Fruit fly (Drosophila melanogaster) whole organism, embryonic: ENCODE measurements around the gene CG17027.
A peak's percentile ranks its signal among the peaks of the same experiment; 100 is the strongest.

Experiments used
- Adf1 ChIP-seq: fragments of 200-800 bp; sonication (Bioruptor generic); IDR thresholded peaks from 2 replicates; pipeline ENCODE4 v1.3.6; 2022; ENCODE audit warnings: missing biosample characterization, missing genetic modification characterization
- Antp ChIP-seq: fragments of 200-800 bp; sonication (Bioruptor generic); optimal IDR thresholded peaks from 3 replicates; lab custom pipeline; 2016; ENCODE audit warnings: missing biosample characterization, missing genetic modification characterization
- CG10209 ChIP-seq: fragments of 200-800 bp; sonication (Bioruptor generic); optimal IDR thresholded peaks from 3 replicates; lab custom pipeline; 2017; ENCODE audit warnings: missing biosample characterization, mild to moderate bottlenecking, missing genetic modification characterization, missing genetic modification reagents
- CG1024 ChIP-seq: fragments of 200-800 bp; sonication (Bioruptor generic); IDR thresholded peaks from 2 replicates; pipeline ENCODE4 v1.3.6; 2022; ENCODE audit warnings: missing biosample characterization, missing genetic modification characterization
- CG10565 ChIP-seq: fragments of 200-800 bp; sonication (Bioruptor generic); optimal IDR thresholded peaks from 3 replicates; lab custom pipeline; 2016; ENCODE audit warnings: missing biosample characterization, mild to moderate bottlenecking, missing genetic modification characterization
- CG11696 ChIP-seq: fragments of 200-800 bp; sonication (Bioruptor generic); IDR thresholded peaks from 2 replicates; pipeline ENCODE4 v1.3.6; 2022; ENCODE audit warnings: missing biosample characterization, missing genetic modification characterization
- CG13123 ChIP-seq: fragments of 200-800 bp; sonication (Bioruptor generic); optimal IDR thresholded peaks from 2 replicates; lab custom pipeline; 2016; ENCODE audit warnings: missing biosample characterization, missing genetic modification characterization
- CG15269 ChIP-seq: fragments of 200-800 bp; sonication (Bioruptor generic); optimal IDR thresholded peaks from 2 replicates; lab custom pipeline; 2018; ENCODE audit warnings: missing biosample characterization, mild to moderate bottlenecking, missing genetic modification characterization, moderate library complexity
- CG15601 ChIP-seq: fragments of 200-800 bp; sonication (Bioruptor generic); optimal IDR thresholded peaks from 3 replicates; lab custom pipeline; 2019; ENCODE audit warnings: missing biosample characterization, mild to moderate bottlenecking, missing genetic modification characterization, moderate library complexity
- CG17328 ChIP-seq: fragments of 200-800 bp; sonication (Bioruptor generic); IDR thresholded peaks from 2 replicates; pipeline ENCODE4 v1.3.6; 2022; ENCODE audit warnings: missing biosample characterization, missing genetic modification characterization
- CG2875 ChIP-seq: fragments of 200-800 bp; sonication (Bioruptor generic); optimal IDR thresholded peaks from 2 replicates; lab custom pipeline; 2017; ENCODE audit warnings: missing biosample characterization, mild to moderate bottlenecking, missing genetic modification characterization, missing genetic modification reagents
- CG30403 ChIP-seq: fragments of 200-800 bp; sonication (Bioruptor generic); optimal IDR thresholded peaks from 3 replicates; lab custom pipeline; 2016; ENCODE audit warnings: missing biosample characterization, missing genetic modification characterization
- CG5180 ChIP-seq: fragments of 200-800 bp; sonication (Bioruptor generic); optimal IDR thresholded peaks from 3 replicates; lab custom pipeline; 2017; ENCODE audit warnings: missing biosample characterization, missing genetic modification characterization, mild to moderate bottlenecking, moderate library complexity, missing genetic modification reagents
- CG8089 ChIP-seq: fragments of 200-800 bp; sonication (Bioruptor generic); optimal IDR thresholded peaks from 3 replicates; lab custom pipeline; 2016; ENCODE audit warnings: missing biosample characterization, missing genetic modification characterization
- CG9215 ChIP-seq: fragments of 200-800 bp; sonication (Bioruptor generic); IDR thresholded peaks from 2 replicates; pipeline ENCODE4 v1.3.6; 2022; ENCODE audit warnings: missing biosample characterization, missing genetic modification characterization
- CkIIα-i1 ChIP-seq: fragments of 200-800 bp; sonication (Bioruptor generic); IDR thresholded peaks from 2 replicates; pipeline ENCODE4 v1.3.6; 2022; ENCODE audit warnings: missing biosample characterization, missing genetic modification characterization
- D19B ChIP-seq: fragments of 200-800 bp; sonication (Bioruptor generic); optimal IDR thresholded peaks from 2 replicates; lab custom pipeline; 2017; ENCODE audit warnings: missing biosample characterization, mild to moderate bottlenecking, missing genetic modification characterization
- Dip2 ChIP-seq: fragments of 200-800 bp; sonication (Bioruptor generic); IDR thresholded peaks from 2 replicates; pipeline ENCODE4 v1.3.6; 2022; ENCODE audit warnings: missing biosample characterization, missing genetic modification characterization
- Dll ChIP-seq: fragments of 200-800 bp; sonication (Bioruptor generic); IDR thresholded peaks from 4 replicates; pipeline ENCODE4 v1.3.6; 2022; ENCODE audit warnings: missing biosample characterization, missing genetic modification characterization; ENCODE audit not compliant: partially characterized antibody
- Drgx ChIP-seq: fragments of 200-800 bp; sonication (Bioruptor generic); IDR thresholded peaks from 2 replicates; pipeline ENCODE4 v1.3.6; 2022; ENCODE audit warnings: missing biosample characterization, missing genetic modification characterization
- Fer3 ChIP-seq: fragments of 200-800 bp; sonication (Bioruptor generic); optimal IDR thresholded peaks from 2 replicates; lab custom pipeline; 2018; ENCODE audit warnings: missing biosample characterization, mild to moderate bottlenecking, missing genetic modification characterization, moderate library complexity
- Gug ChIP-seq: fragments of 200-800 bp; sonication (Bioruptor generic); IDR thresholded peaks from 4 replicates; pipeline ENCODE4 v1.3.6; 2022; ENCODE audit warnings: missing biosample characterization, missing genetic modification characterization
- HLHmδ ChIP-seq: fragments of 200-800 bp; sonication (Bioruptor generic); optimal IDR thresholded peaks from 2 replicates; lab custom pipeline; 2018; ENCODE audit warnings: missing biosample characterization, mild to moderate bottlenecking, missing genetic modification characterization, moderate library complexity
- Hr51 ChIP-seq, 2 experiments: fragments of 200-800 bp; sonication (Bioruptor generic); optimal IDR thresholded peaks; 2 replicates in 1 of 2; 3 replicates in 1 of 2; lab custom pipeline; 2016 to 2018; ENCODE audit warnings: missing biosample characterization in 2 of 2, missing genetic modification characterization in 2 of 2, mild to moderate bottlenecking in 1 of 2, moderate library complexity in 1 of 2
- Max ChIP-seq: fragments of 200-800 bp; sonication (Bioruptor generic); optimal IDR thresholded peaks from 2 replicates; lab custom pipeline; 2016; ENCODE audit warnings: missing biosample characterization, mild to moderate bottlenecking, missing genetic modification characterization
- NC2β ChIP-seq: fragments of 200-800 bp; sonication (Bioruptor generic); optimal IDR thresholded peaks from 2 replicates; lab custom pipeline; 2016; ENCODE audit warnings: missing biosample characterization, missing genetic modification characterization
- Scr ChIP-seq: fragments of 200-800 bp; sonication (Bioruptor generic); IDR thresholded peaks from 2 replicates; pipeline ENCODE4 v1.3.6; 2022; ENCODE audit warnings: missing biosample characterization, missing genetic modification characterization; ENCODE audit not compliant: partially characterized antibody
- Sin3A ChIP-seq: fragments of >200 bp; optimal IDR thresholded peaks from 2 replicates; lab custom pipeline; 2018
- Sox102F ChIP-seq: fragments of 200-800 bp; sonication (Bioruptor generic); optimal IDR thresholded peaks from 2 replicates; lab custom pipeline; 2018; ENCODE audit warnings: missing biosample characterization, mild to moderate bottlenecking, missing genetic modification characterization, moderate library complexity
- abd-A ChIP-seq: fragments of 200-800 bp; sonication (Bioruptor generic); optimal IDR thresholded peaks from 3 replicates; lab custom pipeline; 2019; ENCODE audit warnings: missing biosample characterization, mild to moderate bottlenecking, missing genetic modification characterization, moderate library complexity
- al ChIP-seq: fragments of 200-800 bp; sonication (Bioruptor generic); IDR thresholded peaks from 2 replicates; pipeline ENCODE4 v1.3.6; 2022; ENCODE audit warnings: missing biosample characterization, missing genetic modification characterization
- aop ChIP-seq: fragments of 200-800 bp; sonication (Bioruptor generic); IDR thresholded peaks from 2 replicates; pipeline ENCODE4 v1.3.6; 2022; ENCODE audit warnings: missing biosample characterization, missing genetic modification characterization
- ase ChIP-seq: fragments of 200-800 bp; sonication (Bioruptor generic); IDR thresholded peaks from 3 replicates; pipeline ENCODE4 v1.3.6; 2022; ENCODE audit warnings: missing biosample characterization, missing genetic modification characterization
- corto ChIP-seq: fragments of 200-800 bp; sonication (Bioruptor generic); optimal IDR thresholded peaks from 2 replicates; lab custom pipeline; 2016; ENCODE audit warnings: missing biosample characterization, mild to moderate bottlenecking, missing genetic modification characterization, moderate library complexity
- crc ChIP-seq: fragments of 200-800 bp; sonication (Bioruptor generic); optimal IDR thresholded peaks from 2 replicates; lab custom pipeline; 2016; ENCODE audit warnings: missing biosample characterization, missing genetic modification characterization
- crol ChIP-seq: fragments of 200-800 bp; sonication (Bioruptor generic); IDR thresholded peaks from 2 replicates; pipeline ENCODE4 v1.3.6; 2022; ENCODE audit warnings: missing biosample characterization, missing genetic modification characterization
- eve ChIP-seq, 2 experiments: fragments of >200 bp; optimal IDR thresholded peaks; 2 replicates each; lab custom pipeline; 2017; ENCODE audit warnings: missing biosample characterization in 2 of 2, missing genetic modification characterization in 2 of 2
- ewg ChIP-seq: fragments of 200-800 bp; sonication (Bioruptor generic); optimal IDR thresholded peaks from 3 replicates; lab custom pipeline; 2017; ENCODE audit warnings: mild to moderate bottlenecking, missing biosample characterization, missing genetic modification reagents, missing genetic modification characterization
- exex ChIP-seq: fragments of 200-800 bp; sonication (Bioruptor generic); optimal IDR thresholded peaks from 4 replicates; lab custom pipeline; 2018; ENCODE audit warnings: missing biosample characterization, mild to moderate bottlenecking, missing genetic modification characterization, moderate library complexity
- nmo ChIP-seq: fragments of 200-800 bp; sonication (Bioruptor generic); optimal IDR thresholded peaks from 2 replicates; lab custom pipeline; 2018; ENCODE audit warnings: missing biosample characterization, mild to moderate bottlenecking, missing genetic modification characterization, moderate library complexity
- odd ChIP-seq: fragments of 200-800 bp; sonication (Bioruptor generic); optimal IDR thresholded peaks from 2 replicates; lab custom pipeline; 2017; ENCODE audit warnings: missing biosample characterization, mild to moderate bottlenecking, missing genetic modification characterization
- onecut ChIP-seq: fragments of 200-800 bp; sonication (Bioruptor generic); IDR thresholded peaks from 2 replicates; pipeline ENCODE4 v1.3.6; 2022; ENCODE audit warnings: missing biosample characterization, missing genetic modification characterization
- otp ChIP-seq: fragments of 200-800 bp; sonication (Bioruptor generic); IDR thresholded peaks from 3 replicates; pipeline ENCODE4, ENCODE4 v1.3.6; 2022; ENCODE audit warnings: missing biosample characterization, missing genetic modification characterization
- phol ChIP-seq: fragments of 200-800 bp; sonication (Bioruptor generic); optimal IDR thresholded peaks from 3 replicates; lab custom pipeline; 2018; ENCODE audit warnings: missing biosample characterization, mild to moderate bottlenecking, missing genetic modification characterization, moderate library complexity
- seq ChIP-seq: fragments of 200-800 bp; sonication (Bioruptor generic); IDR thresholded peaks from 2 replicates; pipeline ENCODE4 v1.3.6; 2022; ENCODE audit warnings: missing biosample characterization, missing genetic modification characterization
- shn ChIP-seq: fragments of 200-800 bp; sonication (Bioruptor generic); optimal IDR thresholded peaks from 3 replicates; lab custom pipeline; 2016; ENCODE audit warnings: missing biosample characterization, missing genetic modification characterization
- slou ChIP-seq: fragments of 200-800 bp; sonication (Bioruptor generic); optimal IDR thresholded peaks from 3 replicates; lab custom pipeline; 2016; ENCODE audit warnings: missing biosample characterization, missing genetic modification characterization
- stc ChIP-seq: fragments of 200-800 bp; sonication (Bioruptor generic); IDR thresholded peaks from 2 replicates; pipeline ENCODE4 v1.3.6; 2022; ENCODE audit warnings: missing biosample characterization, missing genetic modification characterization
- stwl ChIP-seq: fragments of 200-800 bp; sonication (Bioruptor generic); optimal IDR thresholded peaks from 3 replicates; lab custom pipeline; 2018; ENCODE audit warnings: missing biosample characterization, mild to moderate bottlenecking, missing genetic modification characterization, moderate library complexity
- tup ChIP-seq: fragments of 200-800 bp; sonication (Bioruptor generic); optimal IDR thresholded peaks from 2 replicates; lab custom pipeline; 2016; ENCODE audit warnings: missing biosample characterization, mild to moderate bottlenecking, missing genetic modification characterization, moderate library complexity
- zen2 ChIP-seq: fragments of 200-800 bp; sonication (Bioruptor generic); IDR thresholded peaks from 3 replicates; pipeline ENCODE4 v1.3.6; 2022; ENCODE audit warnings: missing biosample characterization, missing genetic modification characterization; ENCODE audit not compliant: partially characterized antibody

Gene CG17027

DNA sequence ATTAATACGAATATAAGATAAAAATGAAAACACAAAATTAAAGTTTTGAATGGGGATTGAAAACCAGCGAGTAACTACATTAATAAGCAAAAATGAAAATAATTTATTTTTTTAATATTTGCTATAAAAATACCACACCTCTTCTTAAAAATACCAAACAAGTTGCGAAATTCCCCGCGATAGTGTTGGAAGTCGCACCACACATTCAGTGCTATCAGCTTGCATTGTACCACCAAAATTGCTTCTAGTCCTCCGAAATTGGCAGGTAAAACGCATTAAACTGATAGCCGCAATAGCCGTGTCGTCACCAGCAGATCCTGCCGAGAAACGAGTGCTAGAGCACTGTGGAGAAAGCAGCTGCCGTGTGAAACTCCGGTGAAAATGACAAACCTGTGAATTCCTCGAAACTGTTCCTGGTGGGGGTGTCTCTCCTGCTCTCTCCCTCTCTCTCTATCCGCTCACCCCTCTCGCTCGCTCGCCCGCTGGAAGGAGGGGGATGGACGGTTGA is 8.2 kb downstream of the CG17027 start, which contains the start of gene Hip14 (continued):
- TF ChIP-seq ase = no peak
- TF ChIP-seq CG15269 (tag; lab: Kevin White, UChicago) = no peak
- no peak for TF ChIP-seq Dip2
- TF ChIP-seq odd (GFP tag; lab: Kevin White, UChicago) = no peak
- peak; percentile 91 for TF ChIP-seq crol (GFP tag; lab: Robert Waterston, UW)
- TF ChIP-seq CkIIα-i1 (GFP tag; lab: Robert Waterston, UW) = no peak
- no peak for TF ChIP-seq Gug
- no peak for TF ChIP-seq HLHmδ (GFP tag; lab: Kevin White, UChicago)
- no peak for TF ChIP-seq Fer3
- TF ChIP-seq otp = no peak
- TF ChIP-seq Drgx (GFP tag; lab: Robert Waterston, UW) = no peak
- no peak for TF ChIP-seq eve (GFP tag; optimal IDR thresholded peaks at IDR 0.05; lab: Kevin White, UChicago)
- 0 out of 2 replicates have a peak, but pooled peaks have one; percentile 8 for TF ChIP-seq CG17328
- TF ChIP-seq nmo = no peak
- no peak for TF ChIP-seq slou (GFP tag; lab: Kevin White, UChicago)
- no peak for TF ChIP-seq onecut
- no peak for TF ChIP-seq Max (GFP tag; lab: Kevin White, UChicago)
- no peak for TF ChIP-seq aop (GFP tag; lab: Robert Waterston, UW)
- no peak for TF ChIP-seq CG2875 (GFP tag; lab: Kevin White, UChicago)
- TF ChIP-seq Adf1 (GFP tag; lab: Robert Waterston, UW) = peak; percentile 16; the same call in 1 of the 2 replicates
- no peak for TF ChIP-seq shn (GFP tag; lab: Kevin White, UChicago)
- peak; percentile 77 for TF ChIP-seq seq
- no peak for TF ChIP-seq CG13123
- no peak for TF ChIP-seq CG1024 (GFP tag; lab: Robert Waterston, UW)
- no peak for TF ChIP-seq Antp (GFP tag; lab: Kevin White, UChicago)
- TF ChIP-seq D19B (GFP tag; lab: Kevin White, UChicago) = no peak
- TF ChIP-seq zen2 (GFP tag; lab: Robert Waterston, UW) = no peak
- peak; percentile 43 for TF ChIP-seq CG30403
- TF ChIP-seq Scr (GFP tag; lab: Robert Waterston, UW) = peak; percentile 22; the same call in 1 of the 2 replicates
- TF ChIP-seq Hr51 (GFP tag; optimal IDR thresholded peaks at IDR 0.05; lab: Kevin White, UChicago) = no peak
- TF ChIP-seq crc (GFP tag; lab: Kevin White, UChicago) = no peak
- TF ChIP-seq abd-A = no peak
- TF ChIP-seq Dll (GFP tag; lab: Robert Waterston, UW) = 0 out of 4 replicates have a peak, but pooled peaks have one; percentile 17
- TF ChIP-seq ewg (GFP tag; lab: Kevin White, UChicago) = no peak
- TF ChIP-seq CG15601 (tag; lab: Kevin White, UChicago) = no peak
- TF ChIP-seq phol (tag; lab: Kevin White, UChicago) = peak; percentile 37
- TF ChIP-seq Sox102F (GFP tag; lab: Kevin White, UChicago) = no peak
- TF ChIP-seq al = no peak
- TF ChIP-seq corto (GFP tag; lab: Kevin White, UChicago) = no peak
- no peak for TF ChIP-seq exex
- no peak for TF ChIP-seq tup (GFP tag; lab: Kevin White, UChicago)
- no peak for TF ChIP-seq CG11696 (GFP tag; lab: Robert Waterston, UW)
- TF ChIP-seq CG5180 (GFP tag; lab: Kevin White, UChicago) = no peak
- no peak for TF ChIP-seq CG10209 (GFP tag; lab: Kevin White, UChicago)
- TF ChIP-seq CG9215 (GFP tag; lab: Robert Waterston, UW) = no peak
- TF ChIP-seq NC2β = no peak
- no peak for TF ChIP-seq CG10565 (GFP tag; lab: Kevin White, UChicago)
- TF ChIP-seq Sin3A (lab: Kevin White, UChicago) = peak; percentile 50
- TF ChIP-seq stwl (tag; lab: Kevin White, UChicago) = peak; percentile 54
- TF ChIP-seq stc (GFP tag; lab: Robert Waterston, UW) = no peak
- no peak for TF ChIP-seq CG8089 (GFP tag; lab: Kevin White, UChicago)
